Fruit fly (Drosophila melanogaster) whole organism, prepupa: ENCODE data around the gene CG14453.

Source experiments
- CG16779 ChIP-seq: fragments of 200-800 bp; sonication (Bioruptor generic); optimal IDR thresholded peaks from 3 replicates; lab custom pipeline; 2017; ENCODE audit warnings: missing biosample characterization, mild to moderate bottlenecking, missing genetic modification characterization
- CG31627 ChIP-seq: fragments of 200-800 bp; sonication (Bioruptor generic); optimal IDR thresholded peaks from 3 replicates; lab custom pipeline; 2016; ENCODE audit warnings: missing biosample characterization, missing genetic modification characterization
- Ets96B ChIP-seq: fragments of 200-800 bp; optimal IDR thresholded peaks from 2 replicates; lab custom pipeline; 2019; ENCODE audit warnings: missing biosample characterization, mild to moderate bottlenecking, missing genetic modification characterization, moderate library complexity
- Gug ChIP-seq: fragments of 200-800 bp; sonication (Bioruptor generic); IDR thresholded peaks from 2 replicates; pipeline ENCODE4 v1.3.6; 2022; ENCODE audit warnings: missing biosample characterization, missing genetic modification characterization
- achi ChIP-seq: fragments of 200-800 bp; sonication (Bioruptor generic); optimal IDR thresholded peaks from 3 replicates; lab custom pipeline; 2016; ENCODE audit warnings: missing biosample characterization, missing genetic modification characterization
- dac ChIP-seq: fragments of 200-800 bp; sonication (Bioruptor generic); optimal IDR thresholded peaks from 2 replicates; lab custom pipeline; 2017; ENCODE audit warnings: missing biosample characterization, mild to moderate bottlenecking, missing genetic modification characterization
- eg ChIP-seq: fragments of 200-800 bp; sonication (Bioruptor generic); IDR thresholded peaks from 3 replicates; pipeline ENCODE4 v1.3.6; 2022; ENCODE audit warnings: missing biosample characterization, missing genetic modification characterization

- no peak for TF ChIP-seq CG31627
- TF ChIP-seq eg (GFP tag; lab: Robert Waterston, UW) = no peak
- TF ChIP-seq Ets96B = no peak
- TF ChIP-seq achi = no peak
- TF ChIP-seq CG16779 (tag; lab: Kevin White, UChicago) = no peak
- TF ChIP-seq dac (GFP tag; lab: Kevin White, UChicago) = no peak
- no peak for TF ChIP-seq Gug
Observed at dm6 chr3L:22648372-22648771, 45.5 kb upstream of the CG14453 start, which contains the start of gene CG33770.
